Worm (Caenorhabditis elegans) whole organism, L4/young adult: ENCODE results near the gene R04B3.3.

Experiments used
- W03F9.2 ChIP-seq: fragments of 150-350 bp; optimal IDR thresholded peaks from 2 replicates; lab custom pipeline; 2014; ENCODE audit warnings: missing biosample characterization, missing genetic modification characterization
- dao-5 ChIP-seq: sonication (generic microtip); optimal IDR thresholded peaks from 2 replicates; lab custom pipeline; 2016; ENCODE audit warnings: missing genotype, missing genetic modification characterization, moderate library complexity, missing compliant biosample characterization
- him-1 ChIP-seq: sonication (generic microtip); optimal IDR thresholded peaks from 2 replicates; lab custom pipeline; 2016; ENCODE audit warnings: missing genotype, missing genetic modification reagents, missing genetic modification characterization, missing compliant biosample characterization

R04B3.3 gene

ce11 chrX:2439728-2440127, 36.0 kb downstream of the R04B3.3 start:
- no peak for TF ChIP-seq him-1 (tag; lab: Kevin White, UChicago)
- TF ChIP-seq dao-5 (tag; lab: Kevin White, UChicago), result no peak
- TF ChIP-seq W03F9.2 (tag; lab: Kevin White, UChicago), result no peak

ce11 chrX:2439309-2439708, 36.5 kb downstream of the R04B3.3 start:
- no peak for TF ChIP-seq W03F9.2 (tag; lab: Kevin White, UChicago)
- TF ChIP-seq dao-5 (tag; lab: Kevin White, UChicago), result no peak

- TF ChIP-seq W03F9.2 (tag; lab: Kevin White, UChicago) (no peak), him-1 (tag; lab: Kevin White, UChicago) (no peak), dao-5 (tag; lab: Kevin White, UChicago) (no peak)
These were observed 36.9 kb downstream of the R04B3.3 start, which contains the start of gene gid-2 for ce11 chrX:2438857-2439256. Gene gid-2 (minus strand): TSS chrX:2438957.

ce11 chrX:2435353-2435752, 40.4 kb downstream of the R04B3.3 start:
- no peak for TF ChIP-seq dao-5 (tag; lab: Kevin White, UChicago)
- no peak for TF ChIP-seq him-1 (tag; lab: Kevin White, UChicago)
- TF ChIP-seq W03F9.2 (tag; lab: Kevin White, UChicago), result no peak

- TF ChIP-seq dao-5 (tag; lab: Kevin White, UChicago), result no peak
- no peak for TF ChIP-seq W03F9.2 (tag; lab: Kevin White, UChicago)
- no peak for TF ChIP-seq him-1 (tag; lab: Kevin White, UChicago)
These were observed 42.0 kb downstream of the R04B3.3 start for ce11 chrX:2433805-2434204.

- TF ChIP-seq dao-5 (tag; lab: Kevin White, UChicago) (no peak), W03F9.2 (tag; lab: Kevin White, UChicago) (no peak), him-1 (tag; lab: Kevin White, UChicago) (no peak)
These were observed 43.3 kb downstream of the R04B3.3 start for ce11 chrX:2432459-2432858.

- TF ChIP-seq him-1 (tag; lab: Kevin White, UChicago), result no peak
- no peak for TF ChIP-seq dao-5 (tag; lab: Kevin White, UChicago)
- TF ChIP-seq W03F9.2 (tag; lab: Kevin White, UChicago), result no peak
These were observed 45.5 kb downstream of the R04B3.3 start for ce11 chrX:2430317-2430716.

ce11 chrX:2427404-2427803, 48.4 kb downstream of the R04B3.3 start, which contains the start of gene gcy-31:
Gene gcy-31 (minus strand): TSS chrX:2427504.
- no peak for TF ChIP-seq him-1 (tag; lab: Kevin White, UChicago)
- TF ChIP-seq dao-5 (tag; lab: Kevin White, UChicago), result no peak
- no peak for TF ChIP-seq W03F9.2 (tag; lab: Kevin White, UChicago)

- TF ChIP-seq him-1 (tag; lab: Kevin White, UChicago) (no peak), W03F9.2 (tag; lab: Kevin White, UChicago) (no peak), dao-5 (tag; lab: Kevin White, UChicago) (no peak)
These were observed 48.8 kb downstream of the R04B3.3 start for ce11 chrX:2426932-2427331.

- TF ChIP-seq dao-5 (tag; lab: Kevin White, UChicago) (no peak), him-1 (tag; lab: Kevin White, UChicago) (no peak), W03F9.2 (tag; lab: Kevin White, UChicago) (no peak)
These were observed 50.5 kb downstream of the R04B3.3 start for ce11 chrX:2425284-2425683.
